Worm (Caenorhabditis elegans): ENCODE measurements around the gene F41F3.9.

F41F3.9 gene

DNA sequence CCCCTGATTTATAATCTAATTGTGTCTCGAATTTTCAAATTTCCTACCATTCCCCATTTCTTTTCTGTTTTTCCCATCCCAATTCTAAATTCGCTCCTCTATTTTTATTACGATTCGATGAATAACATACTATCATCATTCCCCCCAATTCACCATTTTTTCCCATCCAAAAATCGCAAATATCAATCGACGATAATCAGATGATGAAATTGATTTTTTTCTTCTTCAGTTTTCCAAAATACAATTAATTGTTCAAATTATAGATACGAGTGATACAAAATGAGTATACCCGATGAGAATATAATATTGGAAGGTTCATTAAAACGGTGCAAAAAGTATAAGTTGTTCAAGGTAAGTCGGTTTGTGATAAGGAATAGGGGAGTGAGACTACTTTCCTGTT, 12.6 kb upstream of the F41F3.9 start, which contains the start of gene soc-1:
soc-1 (plus strand) TSS at position 262 of the 400 bp plus-strand sequence.
- TF ChIP-seq fkh-6 (tag; optimal IDR thresholded peaks at IDR 0.05), result no peak
- TF ChIP-seq zip-5 (tag; optimal IDR thresholded peaks at IDR 0.05), result no peak
- no peak for TF ChIP-seq ceh-30 (tag; optimal IDR thresholded peaks at IDR 0.05)

DNA sequence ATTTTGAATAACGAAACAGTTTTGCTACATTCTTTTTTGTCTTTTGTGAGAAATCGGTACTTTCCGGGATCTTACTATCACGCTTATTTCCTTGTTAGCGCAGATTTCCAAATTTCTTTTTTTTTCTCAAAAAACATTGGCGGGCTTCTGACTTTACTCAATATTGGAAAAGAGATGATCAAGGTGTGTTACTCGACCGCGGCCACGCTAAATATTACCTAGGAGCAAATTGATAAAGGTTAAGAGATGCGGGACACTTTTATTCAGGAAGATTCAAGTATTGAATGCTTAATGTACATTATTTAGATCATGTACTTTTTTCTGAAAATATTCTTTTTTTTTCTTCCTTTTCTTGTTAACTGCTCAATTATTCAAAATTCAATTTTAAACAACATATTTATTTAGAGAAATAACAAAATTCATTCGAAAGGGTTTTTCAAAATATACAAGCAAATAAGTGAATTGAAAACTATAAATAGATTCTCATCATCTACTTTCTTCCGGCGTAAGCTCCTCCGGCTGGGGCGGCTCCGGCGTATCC, 7.9 kb upstream of the F41F3.9 start:
- TF ChIP-seq elt-2 (tag; optimal IDR thresholded peaks at IDR 0.05) (no peak), pha-2 (tag; optimal IDR thresholded peaks at IDR 0.05) (no peak), C08G9.2 (tag; optimal IDR thresholded peaks at IDR 0.05) (no peak), dve-1 (tag; optimal IDR thresholded peaks at IDR 0.05) (no peak), ceh-34 (tag; optimal IDR thresholded peaks at IDR 0.05) (no peak), K02D7.2 (tag; optimal IDR thresholded peaks at IDR 0.05) (no peak), pqm-1 (tag; optimal IDR thresholded peaks at IDR 0.05) (no peak), gmeb-2 (tag; optimal IDR thresholded peaks at IDR 0.05) (no peak), ahr-1 (tag; optimal IDR thresholded peaks at IDR 0.05) (no peak)

DNA sequence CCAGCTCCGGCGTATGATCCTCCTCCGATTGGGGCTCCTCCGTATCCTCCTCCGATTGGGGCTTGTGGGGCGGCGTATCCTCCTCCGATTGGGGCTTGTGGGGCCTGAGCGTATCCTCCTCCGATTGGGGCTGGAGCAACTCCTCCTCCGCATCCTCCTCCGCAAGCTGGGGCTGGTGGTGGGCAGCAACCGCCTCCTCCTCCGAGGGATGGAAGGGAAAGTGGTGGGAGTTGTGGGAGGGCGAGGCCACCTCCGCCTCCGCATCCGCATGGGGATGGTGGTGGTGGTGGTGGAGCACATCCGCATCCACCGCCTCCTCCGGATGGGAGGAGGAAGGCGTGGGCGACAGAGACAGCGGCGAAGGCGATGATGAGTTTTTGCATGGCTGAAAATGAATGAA, 7.4 kb upstream of the F41F3.9 start, which contains the start of gene F41F3.3:
F41F3.3 (minus strand) TSS at position 383 of the 400 bp plus-strand sequence.
- TF ChIP-seq ceh-31 (tag; optimal IDR thresholded peaks at IDR 0.05) (peak; percentile 21), ztf-16 (tag; optimal IDR thresholded peaks at IDR 0.05) (peak; percentile 70), elt-4 (tag; optimal IDR thresholded peaks at IDR 0.05) (no peak), ceh-14 (tag; optimal IDR thresholded peaks at IDR 0.05) (peak; percentile 29), sdc-2 (tag; optimal IDR thresholded peaks at IDR 0.05) (no peak), npax-4 (tag; optimal IDR thresholded peaks at IDR 0.05) (no peak), ceh-45 (GFP tag; IDR thresholded peaks at IDR 0.05) (0 out of 2 replicates have a peak, but pooled peaks have one; percentile 29), pros-1 (tag; optimal IDR thresholded peaks at IDR 0.05) (no peak), sox-4 (tag; optimal IDR thresholded peaks at IDR 0.05) (peak; percentile 43), gmeb-2 (tag; optimal IDR thresholded peaks at IDR 0.05) (peak; percentile 24), pqm-1 (tag; optimal IDR thresholded peaks at IDR 0.05) (no peak), K02D7.2 (tag; optimal IDR thresholded peaks at IDR 0.05) (peak; percentile 15), unc-55 (GFP tag; optimal IDR thresholded peaks at IDR 0.05) (no peak), madf-2 (tag; optimal IDR thresholded peaks at IDR 0.05) (peak; percentile 42), C08G9.2 (tag; optimal IDR thresholded peaks at IDR 0.05) (no peak), pha-4 (tag; optimal IDR thresholded peaks at IDR 0.05) (no peak), fkh-10 (GFP tag; optimal IDR thresholded peaks at IDR 0.05) (no peak), ref-2 (tag; optimal IDR thresholded peaks at IDR 0.05) (peak; percentile 50), nhr-11 (tag; optimal IDR thresholded peaks at IDR 0.05) (no peak), lin-11 (tag; optimal IDR thresholded peaks at IDR 0.05) (peak; percentile 1), fkh-6 (tag; optimal IDR thresholded peaks at IDR 0.05) (no peak), ceh-6 (GFP tag; optimal IDR thresholded peaks at IDR 0.05) (peak; percentile 32), F13H6.1 (tag; optimal IDR thresholded peaks at IDR 0.05) (peak; percentile 49), pat-9 (tag; optimal IDR thresholded peaks at IDR 0.05) (no peak), syd-9 (tag; optimal IDR thresholded peaks at IDR 0.05) (no peak), ceh-2 (tag; optimal IDR thresholded peaks at IDR 0.05) (peak; percentile 24), ceh-19 (GFP tag; optimal IDR thresholded peaks at IDR 0.05) (no peak), dmd-4 (tag; optimal IDR thresholded peaks at IDR 0.05; ENCODE audit: borderline replicate concordance) (peak; percentile 25), ets-4 (tag; optimal IDR thresholded peaks at IDR 0.05) (no peak), nhr-232 (tag; optimal IDR thresholded peaks at IDR 0.05) (no peak), K09A11.1 (tag; optimal IDR thresholded peaks at IDR 0.05; ENCODE audit: insufficient read depth) (no peak), T23F11.4 (GFP tag; optimal IDR thresholded peaks at IDR 0.05) (peak; percentile 93), ceh-24 (tag; optimal IDR thresholded peaks at IDR 0.05) (no peak), elt-2 (tag; optimal IDR thresholded peaks at IDR 0.05) (no peak), hlh-15 (tag; optimal IDR thresholded peaks at IDR 0.05) (no peak), mec-3 (tag; optimal IDR thresholded peaks at IDR 0.05; ENCODE audit: borderline replicate concordance) (peak; percentile 67), Y22D7AL.16 (tag; optimal IDR thresholded peaks at IDR 0.05) (no peak), C38D4.7 (GFP tag; optimal IDR thresholded peaks at IDR 0.05) (no peak), ahr-1 (tag; optimal IDR thresholded peaks at IDR 0.05) (no peak)
